Fruit fly (Drosophila melanogaster): ENCODE data around the gene RpS5a.
A peak's percentile ranks its signal among the peaks of the same experiment; 100 is the strongest.

The RpS5a gene

dm6 chrX:17106153-17106700 is 41.8 kb downstream of the RpS5a start (continued):
- TF ChIP-seq CG13894 (tag; optimal IDR thresholded peaks at IDR 0.05) (no peak), fd102C (GFP tag; optimal IDR thresholded peaks at IDR 0.05) (no peak), Doc3 (GFP tag; IDR thresholded peaks at IDR 0.05; ENCODE audit: partially characterized antibody) (peak; percentile 53; the same call in 2 of the 3 replicates), CG13287 (GFP tag; IDR thresholded peaks at IDR 0.05; ENCODE audit: partially characterized antibody) (peak; percentile 69), gcm (GFP tag; optimal IDR thresholded peaks at IDR 0.05) (no peak), Meics (GFP tag; optimal IDR thresholded peaks at IDR 0.05) (no peak), Vsx1 (GFP tag; optimal IDR thresholded peaks at IDR 0.05) (no peak), CG5953 (GFP tag; IDR thresholded peaks at IDR 0.05) (no peak), ase (GFP tag; IDR thresholded peaks at IDR 0.05) (no peak), mirr (GFP tag; optimal IDR thresholded peaks at IDR 0.05) (no peak), crol (GFP tag; IDR thresholded peaks at IDR 0.05) (no peak), onecut (GFP tag; IDR thresholded peaks at IDR 0.05) (no peak), peb (GFP tag; IDR thresholded peaks at IDR 0.05) (no peak), mld (GFP tag; IDR thresholded peaks at IDR 0.05; ENCODE audit: partially characterized antibody) (no peak), CG11085 (GFP tag; IDR thresholded peaks at IDR 0.05) (no peak), HmgD (GFP tag; optimal IDR thresholded peaks at IDR 0.05) (no peak), CG11456 (GFP tag; IDR thresholded peaks at IDR 0.05) (no peak), Lpt (GFP tag; optimal IDR thresholded peaks at IDR 0.05) (no peak), Dll (GFP tag; IDR thresholded peaks at IDR 0.05; ENCODE audit: partially characterized antibody) (peak; percentile 66), fd64A (GFP tag; optimal IDR thresholded peaks at IDR 0.05) (no peak), CG34224 (GFP tag; IDR thresholded peaks at IDR 0.05; ENCODE audit: partially characterized antibody) (peak; percentile 65), gfzf (GFP tag; optimal IDR thresholded peaks at IDR 0.05) (peak; percentile 35), lilli (GFP tag; optimal IDR thresholded peaks at IDR 0.05) (no peak), CG6689 (GFP tag; IDR thresholded peaks at IDR 0.05) (no peak), Scr (GFP tag; IDR thresholded peaks at IDR 0.05; ENCODE audit: partially characterized antibody) (peak; percentile 62), NK7.1 (GFP tag; optimal IDR thresholded peaks at IDR 0.05) (no peak), wek (GFP tag; optimal IDR thresholded peaks at IDR 0.05) (no peak), bigmax (GFP tag; optimal IDR thresholded peaks at IDR 0.05) (no peak), CG7357 (GFP tag; IDR thresholded peaks at IDR 0.05) (no peak), ato (GFP tag; IDR thresholded peaks at IDR 0.05; ENCODE audit: partially characterized antibody) (no peak), croc (GFP tag; conservative IDR thresholded peaks at IDR 0.05) (no peak), eyg (GFP tag; optimal IDR thresholded peaks at IDR 0.05) (no peak), CG1602 (GFP tag; optimal IDR thresholded peaks at IDR 0.05) (no peak), CG12659 (GFP tag; optimal IDR thresholded peaks at IDR 0.05) (no peak), Asciz (GFP tag; optimal IDR thresholded peaks at IDR 0.05) (no peak), Hsf (GFP tag; optimal IDR thresholded peaks at IDR 0.05) (no peak), wdn (GFP tag; IDR thresholded peaks at IDR 0.05) (no peak), Six4 (GFP tag; optimal IDR thresholded peaks at IDR 0.05) (no peak), Doc2 (GFP tag; IDR thresholded peaks at IDR 0.05) (no peak), CG3847 (GFP tag; IDR thresholded peaks at IDR 0.05) (no peak), Sry-δ (GFP tag; optimal IDR thresholded peaks at IDR 0.05) (no peak), kay (GFP tag; optimal IDR thresholded peaks at IDR 0.05) (no peak), trh (GFP tag; optimal IDR thresholded peaks at IDR 0.05) (no peak), BEAF-32 (GFP tag; optimal IDR thresholded peaks at IDR 0.05) (peak; percentile 62), fru (optimal IDR thresholded peaks at IDR 0.05) (no peak), Ets65A (GFP tag) (no peak), Hey (tag; optimal IDR thresholded peaks at IDR 0.05) (no peak), CG7839 (tag; optimal IDR thresholded peaks at IDR 0.05) (no peak), CG8089 (GFP tag; optimal IDR thresholded peaks at IDR 0.05) (no peak), Myb (GFP tag; optimal IDR thresholded peaks at IDR 0.05) (no peak), D (optimal IDR thresholded peaks at IDR 0.05) (no peak), D (GFP tag; optimal IDR thresholded peaks at IDR 0.05) (no peak)

Data from whole organism, embryonic.